Worm (Caenorhabditis elegans): ENCODE measurements around the gene unc-24.
A peak's percentile ranks its signal among the peaks of the same experiment; 100 is the strongest.

The unc-24 gene

DNA sequence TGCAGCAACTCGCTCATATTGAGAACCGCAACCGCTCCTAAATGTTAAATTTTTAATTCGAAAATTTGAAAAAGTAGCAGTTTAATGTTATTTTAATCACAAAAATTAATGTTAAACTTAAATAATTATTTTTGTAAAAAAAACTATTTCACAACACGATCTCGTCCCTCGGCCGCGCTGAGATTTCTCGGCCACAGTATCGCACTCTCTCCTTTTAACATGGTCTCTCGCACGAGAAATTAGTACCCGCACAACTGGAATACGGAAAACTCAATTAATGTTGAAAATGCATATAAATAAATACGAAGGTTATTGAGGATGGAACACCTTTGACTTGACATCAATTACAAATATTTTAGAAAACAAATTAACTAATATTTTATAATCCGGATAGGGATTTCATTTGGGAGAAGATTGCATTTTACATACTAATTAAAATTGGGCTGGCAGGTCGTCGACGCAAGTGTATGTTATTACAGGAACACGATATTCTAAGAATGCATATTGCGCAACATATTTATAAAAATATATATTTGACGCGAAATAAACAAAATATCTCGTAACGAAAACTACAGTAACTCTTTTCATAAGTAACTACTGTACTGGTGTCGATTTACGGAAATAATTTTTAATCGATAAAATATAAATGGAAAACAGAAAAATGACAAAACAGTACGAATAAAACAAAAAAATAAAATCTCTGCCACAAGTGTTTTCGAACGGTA, 40.3 kb downstream of the unc-24 start, which contains the start of gene dnc-4:
dnc-4 (minus strand) TSS at position 37 of the 725 bp plus-strand sequence.
- TF ChIP-seq T22C8.4 (GFP tag; IDR thresholded peaks at IDR 0.05), result no peak
- TF ChIP-seq ztf-23 (GFP tag; IDR thresholded peaks at IDR 0.05), result 0 out of 2 replicates have a peak, but pooled peaks have one; percentile 24
- no peak for TF ChIP-seq tab-1 (GFP tag; IDR thresholded peaks at IDR 0.05)

DNA sequence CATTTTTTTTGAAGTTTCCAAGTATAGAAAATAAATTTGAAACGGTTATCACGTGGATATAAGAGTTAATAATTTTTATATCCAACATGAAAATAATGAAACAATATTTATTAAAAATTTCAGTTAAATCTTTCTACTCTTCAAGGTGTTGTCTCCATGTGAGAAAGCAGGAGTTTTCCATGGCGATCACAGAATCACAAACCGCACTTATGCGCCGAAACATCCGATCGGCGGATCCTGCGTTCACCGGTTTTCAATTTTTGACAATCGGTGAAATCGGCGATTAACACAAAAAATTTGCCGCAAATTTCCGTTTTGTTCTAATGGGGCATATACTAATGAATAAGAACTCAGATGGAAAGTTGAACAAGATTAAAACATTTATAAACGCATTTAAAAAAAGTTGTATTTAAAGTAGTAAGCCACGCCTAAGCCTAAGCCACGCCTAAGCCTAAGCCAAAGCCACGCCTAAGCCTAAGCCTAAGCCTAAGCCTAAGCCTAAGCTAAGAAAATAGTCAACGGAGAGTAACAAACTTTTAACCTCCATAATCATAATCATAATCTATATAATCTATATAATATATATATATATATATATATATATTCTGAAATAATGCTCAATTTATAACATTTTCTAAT, 42.5 kb downstream of the unc-24 start, which contains the start of gene C26B2.2:
C26B2.2 (minus strand) TSS at position 88 of the 639 bp plus-strand sequence.
- TF ChIP-seq flt-1 (GFP tag; IDR thresholded peaks at IDR 0.05), result no peak
- no peak for TF ChIP-seq klf-2 (GFP tag; conservative IDR thresholded peaks at IDR 0.05)
- TF ChIP-seq ztf-23 (GFP tag; IDR thresholded peaks at IDR 0.05), result no peak
- no peak for TF ChIP-seq cog-1 (tag; optimal IDR thresholded peaks at IDR 0.05)
- TF ChIP-seq ref-1 (GFP tag; conservative IDR thresholded peaks at IDR 0.05), result no peak
- no peak for TF ChIP-seq med-1 (GFP tag; optimal IDR thresholded peaks at IDR 0.05; ENCODE audit: insufficient read depth)
- TF ChIP-seq ztf-29 (GFP tag; IDR thresholded peaks at IDR 0.05), result no peak
- TF ChIP-seq tab-1 (GFP tag; IDR thresholded peaks at IDR 0.05), result no peak
- no peak for TF ChIP-seq T22C8.4 (GFP tag; IDR thresholded peaks at IDR 0.05)

DNA sequence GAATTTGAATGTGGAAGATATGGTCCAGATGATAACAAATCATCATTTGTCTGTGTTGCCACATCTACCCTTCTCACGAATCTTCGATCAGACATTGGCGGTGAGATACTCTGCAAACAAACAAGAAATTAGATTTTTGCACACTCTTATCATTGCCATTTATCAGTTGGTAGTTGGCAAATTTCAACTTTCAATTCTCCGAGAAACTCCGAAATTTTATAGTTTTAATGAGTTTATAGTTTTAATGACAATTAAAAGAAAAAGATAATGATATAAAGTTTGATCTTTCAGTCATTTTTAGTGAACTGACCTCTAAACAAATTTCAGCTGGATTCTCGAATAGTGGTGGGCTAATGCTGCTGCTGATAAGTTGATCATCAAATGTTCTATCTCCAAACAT, 44.2 kb downstream of the unc-24 start:
- TF ChIP-seq ztf-23 (GFP tag; IDR thresholded peaks at IDR 0.05) (no peak), med-1 (GFP tag; optimal IDR thresholded peaks at IDR 0.05; ENCODE audit: insufficient read depth) (no peak), klf-2 (GFP tag; conservative IDR thresholded peaks at IDR 0.05) (no peak)

DNA sequence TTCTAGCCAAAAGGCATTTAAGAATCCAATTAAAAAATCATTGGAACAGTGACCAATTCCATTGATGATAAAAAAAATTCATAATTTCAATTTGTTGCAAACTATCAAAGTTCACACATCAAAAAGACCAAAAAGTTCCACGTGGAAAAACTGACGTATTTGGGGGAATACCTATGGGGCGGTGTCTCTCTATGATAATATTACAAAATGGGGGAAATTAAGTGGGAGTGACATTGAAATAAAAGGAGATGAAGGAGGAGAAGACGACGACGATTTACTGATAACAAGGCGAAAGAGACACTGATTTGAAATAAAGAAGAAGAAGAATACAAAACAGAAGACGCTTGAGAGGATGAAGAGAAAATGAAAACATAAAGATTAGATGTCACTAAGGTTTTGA, 46.7 kb downstream of the unc-24 start:
- TF ChIP-seq ref-1 (GFP tag; conservative IDR thresholded peaks at IDR 0.05), result no peak
- no peak for TF ChIP-seq ztf-23 (GFP tag; IDR thresholded peaks at IDR 0.05)
- TF ChIP-seq tab-1 (GFP tag; IDR thresholded peaks at IDR 0.05), result no peak
- TF ChIP-seq cog-1 (tag; optimal IDR thresholded peaks at IDR 0.05), result no peak
- no peak for TF ChIP-seq med-1 (GFP tag; optimal IDR thresholded peaks at IDR 0.05; ENCODE audit: insufficient read depth)
- TF ChIP-seq T22C8.4 (GFP tag; IDR thresholded peaks at IDR 0.05), result no peak
- TF ChIP-seq ztf-29 (GFP tag; IDR thresholded peaks at IDR 0.05), result no peak
- TF ChIP-seq klf-2 (GFP tag; conservative IDR thresholded peaks at IDR 0.05), result no peak
- no peak for TF ChIP-seq flt-1 (GFP tag; IDR thresholded peaks at IDR 0.05)

DNA sequence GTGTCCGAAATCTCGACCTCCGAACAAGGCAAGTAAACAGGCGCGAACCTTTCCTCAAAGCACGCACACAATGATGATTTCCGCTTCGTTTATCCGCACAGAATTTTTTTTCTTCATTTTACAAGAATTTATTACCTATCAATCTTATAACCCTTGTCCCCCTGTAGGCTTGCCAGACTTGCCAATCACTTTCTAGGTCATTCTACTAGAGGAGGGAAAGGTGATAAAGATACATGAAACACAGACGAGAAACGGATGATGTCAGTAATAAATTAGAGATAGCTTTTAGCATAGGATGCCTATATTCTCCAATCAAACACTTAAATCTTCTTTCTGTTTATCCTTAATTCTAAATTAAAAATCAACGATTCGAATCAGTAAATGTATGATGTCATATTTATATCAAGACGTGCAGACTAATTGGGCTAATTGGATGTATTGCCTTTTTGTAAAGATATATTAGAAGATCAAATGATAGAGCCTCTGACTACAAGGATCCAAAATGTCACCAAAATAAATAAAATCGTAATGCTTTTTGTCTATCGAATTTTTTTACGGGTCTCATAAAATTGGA, 47.7 kb downstream of the unc-24 start:
- TF ChIP-seq T22C8.4 (GFP tag; IDR thresholded peaks at IDR 0.05) (no peak), ztf-23 (GFP tag; IDR thresholded peaks at IDR 0.05) (no peak), cog-1 (tag; optimal IDR thresholded peaks at IDR 0.05) (no peak), ref-1 (GFP tag; conservative IDR thresholded peaks at IDR 0.05) (no peak), flt-1 (GFP tag; IDR thresholded peaks at IDR 0.05) (no peak), tab-1 (GFP tag; IDR thresholded peaks at IDR 0.05) (no peak), ztf-29 (GFP tag; IDR thresholded peaks at IDR 0.05) (no peak), klf-2 (GFP tag; conservative IDR thresholded peaks at IDR 0.05) (no peak), med-1 (GFP tag; optimal IDR thresholded peaks at IDR 0.05; ENCODE audit: insufficient read depth) (no peak)

DNA sequence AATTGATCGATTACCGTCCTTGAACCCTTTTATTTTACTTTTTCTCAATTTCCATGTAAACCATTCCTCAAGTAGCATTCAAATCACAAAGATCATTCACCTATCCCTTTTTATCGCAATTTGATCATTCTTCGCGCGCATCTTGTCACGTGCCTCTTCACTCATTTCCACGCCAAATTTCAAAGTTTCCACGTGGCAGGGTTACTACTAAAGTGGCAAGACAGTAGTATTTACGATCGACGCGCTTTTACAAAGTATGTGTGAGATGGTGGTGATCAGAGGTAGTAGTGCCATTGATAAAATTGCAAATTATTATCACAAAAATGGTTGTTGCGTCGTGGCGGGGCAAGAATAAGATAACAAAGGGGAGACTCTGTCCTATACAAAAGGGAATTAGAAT, 48.7 kb downstream of the unc-24 start:
- no peak for TF ChIP-seq ztf-29 (GFP tag; IDR thresholded peaks at IDR 0.05)
- no peak for TF ChIP-seq T22C8.4 (GFP tag; IDR thresholded peaks at IDR 0.05)
- no peak for TF ChIP-seq cog-1 (tag; optimal IDR thresholded peaks at IDR 0.05)
- no peak for TF ChIP-seq med-1 (GFP tag; optimal IDR thresholded peaks at IDR 0.05; ENCODE audit: insufficient read depth)
- no peak for TF ChIP-seq klf-2 (GFP tag; conservative IDR thresholded peaks at IDR 0.05)
- no peak for TF ChIP-seq tab-1 (GFP tag; IDR thresholded peaks at IDR 0.05)
- TF ChIP-seq ref-1 (GFP tag; conservative IDR thresholded peaks at IDR 0.05), result no peak
- TF ChIP-seq flt-1 (GFP tag; IDR thresholded peaks at IDR 0.05), result no peak
- TF ChIP-seq ztf-23 (GFP tag; IDR thresholded peaks at IDR 0.05), result no peak

DNA sequence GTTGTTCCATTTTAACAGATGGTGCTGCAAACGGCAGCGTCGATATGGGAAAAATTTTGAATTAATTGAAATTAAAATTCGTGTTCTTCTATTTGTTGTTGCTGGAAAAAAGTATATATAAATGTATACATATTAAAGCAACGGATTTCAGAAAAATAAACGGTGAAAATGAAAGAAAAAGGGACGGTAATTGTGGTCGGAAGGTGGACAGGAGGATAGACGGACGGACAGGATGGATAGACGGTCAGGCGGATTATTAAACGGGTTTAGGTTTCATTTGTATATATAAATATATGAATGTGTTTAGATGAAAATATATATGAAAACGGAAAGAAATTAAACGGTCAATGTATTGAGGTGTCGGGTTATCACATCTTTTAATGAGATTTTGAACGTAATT, 49.7 kb downstream of the unc-24 start, which contains the start of gene nhr-31:
nhr-31 (minus strand) TSS at position 101 of the 400 bp plus-strand sequence.
- no peak for TF ChIP-seq klf-2 (GFP tag; conservative IDR thresholded peaks at IDR 0.05)
- no peak for TF ChIP-seq tab-1 (GFP tag; IDR thresholded peaks at IDR 0.05)
- no peak for TF ChIP-seq med-1 (GFP tag; optimal IDR thresholded peaks at IDR 0.05; ENCODE audit: insufficient read depth)
- no peak for TF ChIP-seq T22C8.4 (GFP tag; IDR thresholded peaks at IDR 0.05)
- no peak for TF ChIP-seq ztf-23 (GFP tag; IDR thresholded peaks at IDR 0.05)
- no peak for TF ChIP-seq ref-1 (GFP tag; conservative IDR thresholded peaks at IDR 0.05)
- no peak for TF ChIP-seq flt-1 (GFP tag; IDR thresholded peaks at IDR 0.05)
- TF ChIP-seq cog-1 (tag; optimal IDR thresholded peaks at IDR 0.05), result no peak

DNA sequence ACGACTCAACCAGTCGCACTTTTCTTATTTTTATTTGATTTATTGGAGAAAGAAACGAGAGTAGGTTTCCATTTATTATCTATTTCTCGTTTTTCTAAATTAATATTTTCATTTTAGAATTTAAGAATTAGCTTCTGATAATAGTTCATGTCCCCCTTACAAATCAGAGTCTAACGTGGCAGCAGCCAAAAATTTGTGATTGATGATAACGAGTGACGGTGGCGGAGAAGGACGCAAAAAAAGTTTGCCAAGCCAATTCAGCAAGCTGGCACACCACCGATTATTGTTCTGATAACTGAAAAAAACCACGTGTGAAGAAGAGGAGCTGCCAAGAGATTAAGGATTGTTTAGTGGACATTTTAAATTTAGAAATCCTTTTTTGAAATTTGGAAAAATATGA, 50.4 kb downstream of the unc-24 start:
- TF ChIP-seq med-1 (GFP tag; optimal IDR thresholded peaks at IDR 0.05; ENCODE audit: insufficient read depth), result no peak
- TF ChIP-seq T22C8.4 (GFP tag; IDR thresholded peaks at IDR 0.05), result no peak
- TF ChIP-seq ztf-23 (GFP tag; IDR thresholded peaks at IDR 0.05), result no peak
- TF ChIP-seq tab-1 (GFP tag; IDR thresholded peaks at IDR 0.05), result no peak
- no peak for TF ChIP-seq ref-1 (GFP tag; conservative IDR thresholded peaks at IDR 0.05)
- no peak for TF ChIP-seq ztf-29 (GFP tag; IDR thresholded peaks at IDR 0.05)
- no peak for TF ChIP-seq klf-2 (GFP tag; conservative IDR thresholded peaks at IDR 0.05)
- no peak for TF ChIP-seq cog-1 (tag; optimal IDR thresholded peaks at IDR 0.05)
- no peak for TF ChIP-seq flt-1 (GFP tag; IDR thresholded peaks at IDR 0.05)
